Fruit fly (Drosophila melanogaster) whole organism: ENCODE results near the gene CG33272.

Experiments used
- psq ChIP-seq: fragments of >200 bp; optimal IDR thresholded peaks from 2 replicates; lab custom pipeline; 2017
- usp ChIP-seq: fragments of >200 bp; optimal IDR thresholded peaks from 2 replicates; lab custom pipeline; 2017; ENCODE audit warnings: missing biosample characterization, missing genetic modification characterization, mixed read lengths

DNA sequence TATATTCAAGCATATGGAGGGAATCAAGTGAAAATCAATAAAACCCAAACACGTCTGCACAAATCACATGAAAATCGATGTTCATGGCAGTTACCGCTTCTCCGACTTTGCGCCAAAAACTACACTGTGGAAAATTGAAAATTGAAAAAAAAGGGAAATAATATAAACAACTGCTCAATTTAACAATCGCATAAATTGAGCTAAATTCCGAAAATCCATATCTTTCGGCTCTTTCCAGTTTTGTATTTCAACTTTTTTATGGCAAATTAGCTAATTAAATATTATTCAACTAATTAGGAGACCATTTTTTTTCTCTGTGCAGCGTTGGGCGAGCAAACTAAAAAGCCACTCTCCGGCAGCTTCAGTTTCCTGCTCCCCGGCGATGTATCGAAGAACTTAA, 25.9 kb downstream of the CG33272 start:
- TF ChIP-seq psq (lab: Kevin White, UChicago) (no peak), usp (GFP tag; lab: Kevin White, UChicago) (no peak)
